Worm (Caenorhabditis elegans) whole organism, early embryonic: Measurements from ENCODE around the gene F57G9.3.

ENCODE experiments used
- B0310.2 ChIP-seq: sonication (generic microtip); optimal IDR thresholded peaks from 2 replicates; lab custom pipeline; 2016; ENCODE audit warnings: mild to moderate bottlenecking, missing genetic modification characterization, missing compliant biosample characterization
- F13C5.2 ChIP-seq: sonication (generic microtip); optimal IDR thresholded peaks from 2 replicates; lab custom pipeline; 2017; ENCODE audit warnings: mild to moderate bottlenecking, missing genetic modification characterization, inconsistent platforms, missing compliant biosample characterization
- aly-1 ChIP-seq: sonication (generic microtip); optimal IDR thresholded peaks from 2 replicates; lab custom pipeline; 2016; ENCODE audit warnings: missing genetic modification characterization, missing compliant biosample characterization
- ama-1 ChIP-seq: fragments of 150-350 bp; optimal IDR thresholded peaks from 2 replicates; lab custom pipeline; 2014
- ceh-13 ChIP-seq: fragments of 200-800 bp; sonication (Bioruptor generic); optimal IDR thresholded peaks from 2 replicates; lab custom pipeline; 2018; ENCODE audit warnings: mild to moderate bottlenecking, missing genetic modification characterization, missing compliant biosample characterization
- ceh-36 ChIP-seq: sonication (generic microtip); optimal IDR thresholded peaks from 2 replicates; lab custom pipeline; 2016; ENCODE audit warnings: missing genetic modification characterization, inconsistent platforms, missing compliant biosample characterization
- ets-7 ChIP-seq: sonication (generic microtip); optimal IDR thresholded peaks from 2 replicates; lab custom pipeline; 2016; ENCODE audit warnings: missing genotype, missing genetic modification characterization, missing compliant biosample characterization
- flt-1 ChIP-seq: fragments of 200-800 bp; sonication (Bioruptor generic); IDR thresholded peaks from 2 replicates; pipeline ENCODE4 v1.3.6; 2022; ENCODE audit warnings: missing genetic modification characterization, missing compliant biosample characterization
- hmbx-1 ChIP-seq: sonication (generic microtip); optimal IDR thresholded peaks from 2 replicates; lab custom pipeline; 2016; ENCODE audit warnings: mild to moderate bottlenecking, missing genetic modification characterization, missing compliant biosample characterization
- hmg-4 ChIP-seq: fragments of 200-800 bp; sonication (Bioruptor generic); optimal IDR thresholded peaks from 2 replicates; lab custom pipeline; 2018; ENCODE audit warnings: mild to moderate bottlenecking, missing genetic modification characterization, missing compliant biosample characterization
- pes-1 ChIP-seq: fragments of 200-800 bp; sonication (Bioruptor generic); IDR thresholded peaks from 2 replicates; pipeline ENCODE4 v1.3.6; 2022; ENCODE audit warnings: missing genetic modification reagents, missing genetic modification characterization, missing compliant biosample characterization
- scrt-1 ChIP-seq: fragments of 200-800 bp; sonication (Bioruptor generic); IDR thresholded peaks from 2 replicates; pipeline ENCODE4 v1.3.6; 2022; ENCODE audit warnings: missing genetic modification characterization, missing compliant biosample characterization
- sea-1 ChIP-seq: fragments of 200-800 bp; sonication (Bioruptor generic); conservative IDR thresholded peaks from 2 replicates; pipeline ENCODE4 v1.3.6; 2022; ENCODE audit warnings: missing genetic modification characterization, missing compliant biosample characterization
- tbx-11 ChIP-seq: fragments of 200-800 bp; sonication (Bioruptor generic); IDR thresholded peaks from 2 replicates; pipeline ENCODE4 v1.3.6; 2022; ENCODE audit warnings: missing genetic modification characterization, missing compliant biosample characterization
- tbx-37 ChIP-seq: fragments of 200-800 bp; sonication (Bioruptor generic); conservative IDR thresholded peaks from 2 replicates; pipeline ENCODE4 v1.3.6; 2022; ENCODE audit warnings: missing genetic modification reagents, missing genetic modification characterization, missing compliant biosample characterization
- tra-4 ChIP-seq: sonication (generic microtip); optimal IDR thresholded peaks from 2 replicates; lab custom pipeline; 2017; ENCODE audit warnings: missing genetic modification characterization, missing compliant biosample characterization

The F57G9.3 gene

ce11 chrII:12401791-12402190 lies 8.2 kb downstream of the F57G9.3 start, which contains the start of gene sre-29:
Gene sre-29 (minus strand): TSS chrII:12401891.
- TF ChIP-seq scrt-1 (GFP tag; lab: Robert Waterston, UW) (no peak), flt-1 (GFP tag; lab: Robert Waterston, UW) (no peak)

ce11 chrII:12397656-12398055 lies 12.4 kb downstream of the F57G9.3 start, which contains the start of gene F57G9.7:
Gene F57G9.7 (minus strand): TSS chrII:12397756.
- TF ChIP-seq hmbx-1 (tag; lab: Kevin White, UChicago) (no peak), tbx-11 (GFP tag; lab: Robert Waterston, UW) (no peak), ceh-13 (no peak)

ce11 chrII:12394138-12394537 lies 15.9 kb downstream of the F57G9.3 start:
- TF ChIP-seq flt-1 (GFP tag; lab: Robert Waterston, UW) (no peak), tra-4 (tag; lab: Kevin White, UChicago) (no peak), sea-1 (GFP tag; lab: Robert Waterston, UW) (no peak), tbx-37 (GFP tag; lab: Robert Waterston, UW) (no peak)

- TF ChIP-seq ceh-36 (tag; lab: Kevin White, UChicago) (no peak), aly-1 (no peak), sea-1 (GFP tag; lab: Robert Waterston, UW) (no peak), tbx-37 (GFP tag; lab: Robert Waterston, UW) (no peak), hmbx-1 (tag; lab: Kevin White, UChicago) (no peak), ama-1 (lab: Kevin White, UChicago) (no peak), F13C5.2 (no peak), tra-4 (tag; lab: Kevin White, UChicago) (no peak), ets-7 (tag; lab: Kevin White, UChicago) (no peak), scrt-1 (GFP tag; lab: Robert Waterston, UW) (no peak)
Observed at ce11 chrII:12393690-12394089, 16.3 kb downstream of the F57G9.3 start, which contains the start of gene Y57A10B.7. Gene Y57A10B.7 (minus strand): TSS chrII:12393790.

ce11 chrII:12389783-12390182 lies 20.2 kb downstream of the F57G9.3 start, which contains the start of gene Y57A10B.6:
Gene Y57A10B.6 (plus strand): TSS chrII:12390083.
- no peak for TF ChIP-seq tbx-11 (GFP tag; lab: Robert Waterston, UW)
- TF ChIP-seq F13C5.2, result no peak

ce11 chrII:12387980-12388379 lies 22.0 kb downstream of the F57G9.3 start, which contains the start of gene sre-41:
Gene sre-41 (plus strand): TSS chrII:12388280.
- TF ChIP-seq hmg-4 (GFP tag; lab: Kevin White, UChicago), result no peak
- TF ChIP-seq F13C5.2, result no peak
- no peak for TF ChIP-seq ama-1 (lab: Kevin White, UChicago)
- TF ChIP-seq sea-1 (GFP tag; lab: Robert Waterston, UW), result no peak
- no peak for TF ChIP-seq hmbx-1 (tag; lab: Kevin White, UChicago)
- no peak for TF ChIP-seq ets-7 (tag; lab: Kevin White, UChicago)
- no peak for TF ChIP-seq tbx-11 (GFP tag; lab: Robert Waterston, UW)
- TF ChIP-seq aly-1, result no peak
- TF ChIP-seq B0310.2, result no peak
- TF ChIP-seq pes-1, result no peak
- no peak for TF ChIP-seq flt-1 (GFP tag; lab: Robert Waterston, UW)
- no peak for TF ChIP-seq ceh-13
- no peak for TF ChIP-seq tbx-37 (GFP tag; lab: Robert Waterston, UW)
- TF ChIP-seq tra-4 (tag; lab: Kevin White, UChicago), result no peak
- no peak for TF ChIP-seq ceh-36 (tag; lab: Kevin White, UChicago)

- no peak for TF ChIP-seq scrt-1 (GFP tag; lab: Robert Waterston, UW)
- TF ChIP-seq tra-4 (tag; lab: Kevin White, UChicago), result no peak
- TF ChIP-seq ama-1 (lab: Kevin White, UChicago), result no peak
- no peak for TF ChIP-seq ceh-36 (tag; lab: Kevin White, UChicago)
- no peak for TF ChIP-seq F13C5.2
- no peak for TF ChIP-seq ets-7 (tag; lab: Kevin White, UChicago)
Observed at ce11 chrII:12387487-12387886, 22.5 kb downstream of the F57G9.3 start.

- no peak for TF ChIP-seq ceh-13
- no peak for TF ChIP-seq flt-1 (GFP tag; lab: Robert Waterston, UW)
- no peak for TF ChIP-seq aly-1
- no peak for TF ChIP-seq scrt-1 (GFP tag; lab: Robert Waterston, UW)
- no peak for TF ChIP-seq tbx-37 (GFP tag; lab: Robert Waterston, UW)
- TF ChIP-seq tbx-11 (GFP tag; lab: Robert Waterston, UW), result no peak
- TF ChIP-seq hmbx-1 (tag; lab: Kevin White, UChicago), result no peak
- TF ChIP-seq ama-1 (lab: Kevin White, UChicago), result no peak
- no peak for TF ChIP-seq tra-4 (tag; lab: Kevin White, UChicago)
Observed at ce11 chrII:12386781-12387180, 23.2 kb downstream of the F57G9.3 start, which contains the start of gene sre-42. Gene sre-42 (minus strand): TSS chrII:12386881.

- TF ChIP-seq pes-1 (no peak), tbx-11 (GFP tag; lab: Robert Waterston, UW) (no peak), B0310.2 (no peak), tbx-37 (GFP tag; lab: Robert Waterston, UW) (no peak)
Observed at ce11 chrII:12385815-12386214, 24.2 kb downstream of the F57G9.3 start.
